Worm (Caenorhabditis elegans) whole organism, L4 larva: ENCODE measurements around the gene T11G6.2.
A peak's percentile ranks its signal among the peaks of the same experiment; 100 is the strongest.

Experiments
- hlh-11 ChIP-seq: fragments of 200-800 bp; sonication (Bioruptor generic); optimal IDR thresholded peaks from 2 replicates; lab custom pipeline; 2018; ENCODE audit warnings: mild to moderate bottlenecking, missing genetic modification characterization, missing compliant biosample characterization
- nhr-6 ChIP-seq: fragments of 150-350 bp; optimal IDR thresholded peaks from 2 replicates; lab custom pipeline; 2014; ENCODE audit warnings: missing biosample characterization, missing genetic modification characterization
- unc-62 ChIP-seq, 3 experiments: fragments of 150-350 bp in 1 of 3; sonication (generic microtip); optimal IDR thresholded peaks in 2 of 3; peaks in 1 of 3; 1 replicate in 1 of 3; 2 replicates in 2 of 3; lab custom pipeline; 2014 to 2017; ENCODE audit warnings: missing biosample characterization in 3 of 3, missing genetic modification characterization in 3 of 3, missing genetic modification reagents in 3 of 3, missing genotype in 1 of 3

DNA sequence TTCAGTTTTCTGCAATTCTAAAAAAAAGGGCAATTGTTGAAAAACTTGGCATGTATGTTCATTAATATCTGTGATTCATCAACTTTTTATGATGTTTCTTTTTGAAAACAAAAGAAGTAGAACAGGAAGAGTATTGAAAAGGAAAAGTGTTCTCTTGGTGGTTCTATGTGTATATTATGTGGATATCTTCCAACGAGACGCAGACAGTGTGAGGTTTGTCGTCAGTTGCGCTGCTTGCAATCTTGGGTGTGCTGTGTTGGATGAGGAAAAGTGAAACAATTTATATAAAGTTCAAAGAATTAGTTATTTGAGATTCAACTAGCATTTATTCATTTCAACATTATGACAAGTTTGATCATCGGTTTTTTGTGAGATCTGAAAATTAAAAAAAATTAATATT, 5.9 kb downstream of the T11G6.2 start:
- TF ChIP-seq unc-62 (GFP tag; optimal IDR thresholded peaks at IDR 0.05 in 1 of 2; lab: Kevin White, UChicago) (no peak), unc-62 (tag; optimal IDR thresholded peaks at IDR 0.05; lab: Kevin White, UChicago) (no peak), hlh-11 (tag; lab: Kevin White, UChicago) (peak; percentile 12), nhr-6 (tag; lab: Kevin White, UChicago) (peak; percentile 26)
